Fruit fly (Drosophila melanogaster) whole organism, prepupa: Measurements from ENCODE around the gene Ubx.

Source experiments
- CG10631 ChIP-seq: fragments of 200-800 bp; sonication (Bioruptor generic); optimal IDR thresholded peaks from 2 replicates; lab custom pipeline; 2016; ENCODE audit warnings: missing biosample characterization, missing genetic modification characterization
- CG11902 ChIP-seq: fragments of 200-800 bp; sonication (Bioruptor generic); optimal IDR thresholded peaks from 3 replicates; lab custom pipeline; 2016; ENCODE audit warnings: missing biosample characterization, missing genetic modification characterization
- CG1621 ChIP-seq: fragments of 200-800 bp; sonication (Bioruptor generic); optimal IDR thresholded peaks from 3 replicates; lab custom pipeline; 2018; ENCODE audit warnings: missing biosample characterization, mild to moderate bottlenecking, missing genetic modification characterization
- Hr4 ChIP-seq: fragments of 200-800 bp; sonication (Bioruptor generic); optimal IDR thresholded peaks from 3 replicates; lab custom pipeline; 2016; ENCODE audit warnings: missing biosample characterization, missing genetic modification characterization
- OdsH ChIP-seq: fragments of 200-800 bp; sonication (Bioruptor generic); optimal IDR thresholded peaks from 3 replicates; lab custom pipeline; 2016; ENCODE audit warnings: missing biosample characterization, missing genetic modification characterization
- dsx ChIP-seq: fragments of 200-800 bp; optimal IDR thresholded peaks from 3 replicates; lab custom pipeline; 2019; ENCODE audit warnings: missing biosample characterization, mild to moderate bottlenecking, missing genetic modification characterization, moderate library complexity; ENCODE audit not compliant: poor library complexity, severe bottlenecking
- fd85E ChIP-seq: fragments of 200-800 bp; sonication (Bioruptor generic); optimal IDR thresholded peaks from 3 replicates; lab custom pipeline; 2016; ENCODE audit warnings: missing biosample characterization, missing genetic modification characterization

dm6 chr3R:16624371-16624749, 109.9 kb downstream of the Ubx start, which contains the start of gene Ccdc114:
- no peak for TF ChIP-seq CG1621 (tag; lab: Kevin White, UChicago)
- TF ChIP-seq fd85E (GFP tag; lab: Kevin White, UChicago), result no peak
- no peak for TF ChIP-seq CG10631 (GFP tag; lab: Kevin White, UChicago)
- no peak for TF ChIP-seq CG11902 (GFP tag; lab: Kevin White, UChicago)
- TF ChIP-seq Hr4 (GFP tag; lab: Kevin White, UChicago), result no peak
- no peak for TF ChIP-seq dsx (GFP tag; lab: Kevin White, UChicago)
- no peak for TF ChIP-seq OdsH
